Fruit fly (Drosophila melanogaster) whole organism, embryonic: ENCODE measurements around the gene CG9286.

Experiments used
- B-H1 ChIP-seq: fragments of 200-800 bp; sonication (Bioruptor generic); IDR thresholded peaks from 3 replicates; pipeline ENCODE4 v1.3.6; 2022; ENCODE audit warnings: missing biosample characterization, missing genetic modification characterization
- CG10147 ChIP-seq: fragments of 200-800 bp; sonication (Bioruptor generic); optimal IDR thresholded peaks from 2 replicates; lab custom pipeline; 2019; ENCODE audit warnings: missing biosample characterization, mild to moderate bottlenecking, missing genetic modification characterization, moderate library complexity
- CG10274 ChIP-seq: fragments of 200-800 bp; sonication (Bioruptor generic); optimal IDR thresholded peaks from 3 replicates; lab custom pipeline; 2017; ENCODE audit warnings: missing biosample characterization, mild to moderate bottlenecking, missing genetic modification characterization
- CG12299 ChIP-seq: fragments of 200-800 bp; sonication (Bioruptor generic); optimal IDR thresholded peaks from 2 replicates; lab custom pipeline; 2018; ENCODE audit warnings: missing biosample characterization, mild to moderate bottlenecking, missing genetic modification characterization
- CG1233 ChIP-seq: fragments of 200-800 bp; sonication (Bioruptor generic); optimal IDR thresholded peaks from 4 replicates; lab custom pipeline; 2018; ENCODE audit warnings: missing biosample characterization, mild to moderate bottlenecking, missing genetic modification characterization
- CG12769 ChIP-seq: fragments of 200-800 bp; sonication (Bioruptor generic); optimal IDR thresholded peaks from 2 replicates; lab custom pipeline; 2019; ENCODE audit warnings: missing biosample characterization, mild to moderate bottlenecking, missing genetic modification characterization, moderate library complexity
- CG15479 ChIP-seq: fragments of 200-800 bp; sonication (Bioruptor generic); optimal IDR thresholded peaks from 3 replicates; lab custom pipeline; 2019; ENCODE audit warnings: missing biosample characterization, mild to moderate bottlenecking, missing genetic modification characterization, moderate library complexity
- CG16815 ChIP-seq: fragments of 200-800 bp; sonication (Bioruptor generic); optimal IDR thresholded peaks from 3 replicates; lab custom pipeline; 2017; ENCODE audit warnings: missing biosample characterization, mild to moderate bottlenecking, missing genetic modification characterization
- CG17328 ChIP-seq: fragments of 200-800 bp; sonication (Bioruptor generic); IDR thresholded peaks from 2 replicates; pipeline ENCODE4 v1.3.6; 2022; ENCODE audit warnings: missing biosample characterization, missing genetic modification characterization
- CG2116 ChIP-seq: fragments of 200-800 bp; sonication (Bioruptor generic); optimal IDR thresholded peaks from 3 replicates; lab custom pipeline; 2018; ENCODE audit warnings: missing biosample characterization, mild to moderate bottlenecking, missing genetic modification characterization
- CG4424 ChIP-seq: fragments of 200-800 bp; sonication (Bioruptor generic); optimal IDR thresholded peaks from 3 replicates; lab custom pipeline; 2016; ENCODE audit warnings: missing biosample characterization, missing genetic modification characterization
- CG8089 ChIP-seq: fragments of 200-800 bp; sonication (Bioruptor generic); optimal IDR thresholded peaks from 3 replicates; lab custom pipeline; 2016; ENCODE audit warnings: missing biosample characterization, missing genetic modification characterization
- CG8388 ChIP-seq: fragments of 200-800 bp; sonication (Bioruptor generic); optimal IDR thresholded peaks from 2 replicates; lab custom pipeline; 2019; ENCODE audit warnings: missing biosample characterization, mild to moderate bottlenecking, missing genetic modification characterization, moderate library complexity
- CG8765 ChIP-seq: fragments of 200-800 bp; sonication (Bioruptor generic); IDR thresholded peaks from 2 replicates; pipeline ENCODE4 v1.3.6; 2022; ENCODE audit warnings: missing biosample characterization, missing genetic modification characterization
- CoRest ChIP-seq: fragments of 200-800 bp; sonication (Bioruptor generic); optimal IDR thresholded peaks from 3 replicates; lab custom pipeline; 2018; ENCODE audit warnings: missing biosample characterization, mild to moderate bottlenecking, missing genetic modification characterization, moderate library complexity
- Ets65A ChIP-seq: fragments of 200-800 bp; sonication (Bioruptor generic); peaks from one replicate; lab custom pipeline; 2016; ENCODE audit warnings: missing biosample characterization, missing genetic modification characterization
- H2.0 ChIP-seq: fragments of 200-800 bp; sonication (Bioruptor generic); IDR thresholded peaks from 2 replicates; pipeline ENCODE4 v1.3.6; 2022; ENCODE audit warnings: missing biosample characterization, missing genetic modification characterization
- HLH54F ChIP-seq: fragments of 200-800 bp; sonication (Bioruptor generic); optimal IDR thresholded peaks from 3 replicates; lab custom pipeline; 2016; ENCODE audit warnings: missing biosample characterization, missing genetic modification characterization
- Hmx ChIP-seq: fragments of 200-800 bp; sonication (Bioruptor generic); optimal IDR thresholded peaks from 2 replicates; lab custom pipeline; 2016; ENCODE audit warnings: missing biosample characterization, missing genetic modification characterization
- Jarid2 ChIP-seq: fragments of 200-800 bp; sonication (Bioruptor generic); optimal IDR thresholded peaks from 3 replicates; lab custom pipeline; 2017; ENCODE audit warnings: mild to moderate bottlenecking, missing biosample characterization, missing genetic modification reagents, missing genetic modification characterization
- Myb ChIP-seq: fragments of 200-800 bp; sonication (Bioruptor generic); optimal IDR thresholded peaks from 2 replicates; lab custom pipeline; 2016; ENCODE audit warnings: missing biosample characterization, missing genetic modification characterization
- NfI ChIP-seq: fragments of 200-800 bp; sonication (Bioruptor generic); optimal IDR thresholded peaks from 3 replicates; lab custom pipeline; 2018; ENCODE audit warnings: missing biosample characterization, mild to moderate bottlenecking, missing genetic modification characterization, moderate library complexity
- Ptx1 ChIP-seq: fragments of 200-800 bp; sonication (Bioruptor generic); IDR thresholded peaks from 2 replicates; pipeline ENCODE4 v1.3.6; 2022; ENCODE audit warnings: missing biosample characterization, missing genetic modification characterization
- bsh ChIP-seq, 2 experiments: fragments of 200-800 bp; sonication (Bioruptor generic); optimal IDR thresholded peaks; 2 replicates each; lab custom pipeline; 2017 to 2018; ENCODE audit warnings: mild to moderate bottlenecking in 2 of 2, missing biosample characterization in 2 of 2, missing genetic modification characterization in 2 of 2, moderate library complexity in 1 of 2
- cato ChIP-seq: fragments of 200-800 bp; sonication (Bioruptor generic); optimal IDR thresholded peaks from 2 replicates; lab custom pipeline; 2016; ENCODE audit warnings: missing biosample characterization, missing genetic modification characterization, borderline replicate concordance
- caup ChIP-seq: fragments of 200-800 bp; sonication (Bioruptor generic); optimal IDR thresholded peaks from 3 replicates; lab custom pipeline; 2017; ENCODE audit warnings: missing biosample characterization, mild to moderate bottlenecking, missing genetic modification characterization, moderate library complexity; ENCODE audit not compliant: severe bottlenecking
- cg ChIP-seq: fragments of 200-800 bp; sonication (Bioruptor generic); optimal IDR thresholded peaks from 3 replicates; lab custom pipeline; 2019; ENCODE audit warnings: missing biosample characterization, mild to moderate bottlenecking, missing genetic modification characterization, moderate library complexity
- chinmo ChIP-seq: fragments of 200-800 bp; sonication (Bioruptor generic); IDR thresholded peaks from 4 replicates; pipeline ENCODE4 v1.3.6; 2022; ENCODE audit warnings: missing biosample characterization, missing genetic modification characterization; ENCODE audit not compliant: partially characterized antibody
- gcm2 ChIP-seq: fragments of 200-800 bp; sonication (Bioruptor generic); optimal IDR thresholded peaks from 2 replicates; lab custom pipeline; 2016; ENCODE audit warnings: missing biosample characterization, missing genetic modification characterization
- gsb-n ChIP-seq: fragments of 200-800 bp; sonication (Bioruptor generic); optimal IDR thresholded peaks from 3 replicates; lab custom pipeline; 2018; ENCODE audit warnings: missing biosample characterization, mild to moderate bottlenecking, missing genetic modification characterization
- kay ChIP-seq: fragments of 200-800 bp; sonication (Bioruptor generic); optimal IDR thresholded peaks from 2 replicates; lab custom pipeline; 2016; ENCODE audit warnings: missing biosample characterization, missing genetic modification characterization
- nerfin-1 ChIP-seq: fragments of 200-800 bp; sonication (Bioruptor generic); optimal IDR thresholded peaks from 3 replicates; lab custom pipeline; 2019; ENCODE audit warnings: missing biosample characterization, mild to moderate bottlenecking, missing genetic modification characterization, moderate library complexity
- ranshi ChIP-seq: fragments of 200-800 bp; sonication (Bioruptor generic); IDR thresholded peaks from 2 replicates; pipeline ENCODE4 v1.3.6; 2022; ENCODE audit warnings: missing biosample characterization, missing genetic modification characterization
- sd ChIP-seq: fragments of 200-800 bp; sonication (Bioruptor generic); optimal IDR thresholded peaks from 3 replicates; lab custom pipeline; 2018; ENCODE audit warnings: missing biosample characterization, mild to moderate bottlenecking, missing genetic modification characterization, moderate library complexity
- seq ChIP-seq: fragments of 200-800 bp; sonication (Bioruptor generic); IDR thresholded peaks from 2 replicates; pipeline ENCODE4 v1.3.6; 2022; ENCODE audit warnings: missing biosample characterization, missing genetic modification characterization
- sim ChIP-seq: fragments of 200-800 bp; sonication (Bioruptor generic); IDR thresholded peaks from 2 replicates; pipeline ENCODE4 v1.3.6; 2022; ENCODE audit warnings: missing biosample characterization, missing genetic modification characterization
- slp2 ChIP-seq: fragments of 200-800 bp; sonication (Bioruptor generic); optimal IDR thresholded peaks from 2 replicates; lab custom pipeline; 2016; ENCODE audit warnings: missing biosample characterization, missing genetic modification characterization
- sr ChIP-seq: fragments of 200-800 bp; sonication (Bioruptor generic); IDR thresholded peaks from 3 replicates; pipeline ENCODE4 v1.3.6; 2022; ENCODE audit warnings: missing biosample characterization, missing genetic modification characterization
- ttk ChIP-seq: fragments of 200-800 bp; sonication (Bioruptor generic); IDR thresholded peaks from 2 replicates; pipeline ENCODE4 v2.1.2; 2022; ENCODE audit warnings: missing biosample characterization, missing genetic modification characterization
- z ChIP-seq: fragments of 200-800 bp; sonication (Bioruptor generic); IDR thresholded peaks from 3 replicates; pipeline ENCODE4 v1.3.6; 2022; ENCODE audit warnings: missing biosample characterization, missing genetic modification characterization

The CG9286 gene

dm6 chr3R:13765456-13765855, 15.3 kb upstream of the CG9286 start, which contains the start of gene CG9312:
Gene CG9312, plus strand, starts transcription at chr3R:13765756.
- TF ChIP-seq CG17328 (no peak), z (peak; percentile 76; the same call in 1 of the 3 replicates)

- TF ChIP-seq Myb (GFP tag; lab: Kevin White, UChicago) (no peak), bsh (GFP tag; optimal IDR thresholded peaks at IDR 0.05; lab: Kevin White, UChicago) (no peak), nerfin-1 (no peak), CG16815 (GFP tag; lab: Kevin White, UChicago) (no peak), kay (GFP tag; lab: Kevin White, UChicago) (no peak), CoRest (tag; lab: Kevin White, UChicago) (no peak), H2.0 (GFP tag; lab: Robert Waterston, UW) (no peak), gcm2 (GFP tag; lab: Kevin White, UChicago) (no peak), ranshi (GFP tag; lab: Robert Waterston, UW) (no peak), caup (GFP tag; lab: Kevin White, UChicago) (no peak), CG12299 (tag; lab: Kevin White, UChicago) (no peak), CG1233 (GFP tag; lab: Kevin White, UChicago) (no peak), cato (GFP tag; lab: Kevin White, UChicago) (no peak), sim (GFP tag; lab: Robert Waterston, UW) (no peak), Ptx1 (GFP tag; lab: Robert Waterston, UW) (no peak), HLH54F (no peak), CG10147 (GFP tag; lab: Kevin White, UChicago) (no peak), Hmx (GFP tag; lab: Kevin White, UChicago) (no peak), slp2 (GFP tag; lab: Kevin White, UChicago) (no peak), gsb-n (tag; lab: Kevin White, UChicago) (no peak)
These were observed 13.5 kb upstream of the CG9286 start, which contains the start of gene Cht5 for dm6 chr3R:13767239-13767638. Gene Cht5, plus strand, starts transcription at chr3R:13767549.

- no peak for TF ChIP-seq CG2116 (GFP tag; lab: Kevin White, UChicago)
- TF ChIP-seq cg (GFP tag; lab: Kevin White, UChicago), result no peak
- TF ChIP-seq CG4424 (GFP tag; lab: Kevin White, UChicago), result no peak
- TF ChIP-seq Jarid2 (GFP tag; lab: Kevin White, UChicago), result no peak
- TF ChIP-seq chinmo, result no peak
- no peak for TF ChIP-seq CG10274 (GFP tag; lab: Kevin White, UChicago)
- TF ChIP-seq CG8388 (GFP tag; lab: Kevin White, UChicago), result no peak
These were observed 9.6 kb upstream of the CG9286 start, which contains the start of gene CG9297 for dm6 chr3R:13771195-13771594. Gene CG9297, plus strand, starts transcription at chr3R:13771495.

- TF ChIP-seq B-H1 (GFP tag; lab: Robert Waterston, UW) (no peak), seq (no peak), Ets65A (GFP tag; lab: Kevin White, UChicago) (peak; percentile 31), CG8765 (GFP tag; lab: Robert Waterston, UW) (no peak), sr (GFP tag; lab: Robert Waterston, UW) (peak; percentile 90), CG15479 (GFP tag; lab: Kevin White, UChicago) (no peak), ttk (GFP tag; lab: Robert Waterston, UW) (no peak), NfI (GFP tag; lab: Kevin White, UChicago) (no peak), CG8089 (GFP tag; lab: Kevin White, UChicago) (no peak), z (0 out of 3 replicates have a peak, but pooled peaks have one; percentile 47), CG12769 (tag; lab: Kevin White, UChicago) (no peak), sd (tag; lab: Kevin White, UChicago) (peak; percentile 59)
These were observed 7.4 kb upstream of the CG9286 start for dm6 chr3R:13773350-13773749.
